Worm (Caenorhabditis elegans) whole organism, L1 larva: Measurements from ENCODE around the gene srw-15.

Experiments
- fkh-4 ChIP-seq: sonication (generic microtip); optimal IDR thresholded peaks from 2 replicates; lab custom pipeline; 2016; ENCODE audit warnings: missing compliant biosample characterization, missing genetic modification characterization, borderline replicate concordance
- pqm-1 ChIP-seq: sonication (generic microtip); optimal IDR thresholded peaks from 3 replicates; lab custom pipeline; 2017; ENCODE audit warnings: missing biosample characterization, missing genetic modification characterization
- sox-4 ChIP-seq: sonication (generic microtip); optimal IDR thresholded peaks from 2 replicates; lab custom pipeline; 2016; ENCODE audit warnings: missing genetic modification characterization, missing compliant biosample characterization
- ztf-11 ChIP-seq, 2 experiments: sonication (generic microtip); optimal IDR thresholded peaks; 2 replicates each; lab custom pipeline; 2016 to 2017; ENCODE audit warnings: missing genetic modification characterization in 2 of 2, missing biosample characterization in 1 of 2, missing compliant biosample characterization in 1 of 2

DNA sequence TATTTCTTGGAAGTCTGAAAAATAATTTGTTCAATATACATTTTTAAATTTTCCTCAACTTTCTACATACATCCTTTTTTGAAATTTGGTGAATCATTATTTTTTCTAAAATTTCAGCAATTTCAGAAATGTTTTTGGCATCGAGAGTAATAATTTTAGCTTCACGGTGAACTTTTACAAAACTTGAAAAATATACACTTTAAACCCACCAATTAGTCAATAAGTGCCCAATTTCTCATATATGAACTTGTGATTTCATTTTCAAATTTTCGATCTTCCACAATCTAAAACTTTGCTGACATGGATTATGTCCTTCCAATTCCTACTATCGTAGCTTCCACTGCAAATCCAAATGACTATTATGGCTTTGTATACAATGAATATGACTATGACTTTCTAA is 6.7 kb upstream of the srw-15 start, which contains the start of gene srw-24:
- TF ChIP-seq fkh-4 (tag; lab: Kevin White, UChicago) (no peak), ztf-11 (tag; optimal IDR thresholded peaks at IDR 0.05; lab: Kevin White, UChicago) (no peak), pqm-1 (no peak), sox-4 (tag; lab: Kevin White, UChicago) (no peak)
